Fruit fly (Drosophila melanogaster) whole organism, embryonic: Measurements from ENCODE around the gene Cog1.

Experiments
- CG10565 ChIP-seq: fragments of 200-800 bp; sonication (Bioruptor generic); optimal IDR thresholded peaks from 3 replicates; lab custom pipeline; 2016; ENCODE audit warnings: missing biosample characterization, mild to moderate bottlenecking, missing genetic modification characterization
- CG30403 ChIP-seq: fragments of 200-800 bp; sonication (Bioruptor generic); optimal IDR thresholded peaks from 3 replicates; lab custom pipeline; 2016; ENCODE audit warnings: missing biosample characterization, missing genetic modification characterization
- ac ChIP-seq: fragments of 200-800 bp; sonication (Bioruptor generic); optimal IDR thresholded peaks from 3 replicates; lab custom pipeline; 2017; ENCODE audit warnings: missing biosample characterization, mild to moderate bottlenecking, missing genetic modification characterization
- mld ChIP-seq: fragments of 200-800 bp; sonication (Bioruptor generic); IDR thresholded peaks from 3 replicates; pipeline ENCODE4 v1.3.6; 2022; ENCODE audit warnings: missing biosample characterization, missing genetic modification characterization; ENCODE audit not compliant: partially characterized antibody

dm6 chr3R:12239166-12239565, 19.7 kb upstream of the Cog1 start, which contains the start of gene Cyp313a3:
- no peak for TF ChIP-seq CG10565
- TF ChIP-seq CG30403 (GFP tag; lab: Kevin White, UChicago), result no peak
- TF ChIP-seq mld (GFP tag; lab: Robert Waterston, UW), result no peak
- no peak for TF ChIP-seq ac
